Fruit fly (Drosophila melanogaster) whole organism, prepupa: ENCODE data around the gene CG17732.

Experiments used
- Blimp-1 ChIP-seq: fragments of 200-800 bp; sonication (Bioruptor generic); optimal IDR thresholded peaks from 3 replicates; lab custom pipeline; 2017; ENCODE audit warnings: missing biosample characterization, missing genetic modification characterization, mild to moderate bottlenecking, moderate library complexity, missing genetic modification reagents
- CG10631 ChIP-seq: fragments of 200-800 bp; sonication (Bioruptor generic); optimal IDR thresholded peaks from 2 replicates; lab custom pipeline; 2016; ENCODE audit warnings: missing biosample characterization, missing genetic modification characterization
- CG10669 ChIP-seq: fragments of 200-800 bp; sonication (Bioruptor generic); optimal IDR thresholded peaks from 3 replicates; lab custom pipeline; 2018; ENCODE audit warnings: missing biosample characterization, mild to moderate bottlenecking, missing genetic modification characterization, moderate library complexity
- CG11902 ChIP-seq: fragments of 200-800 bp; sonication (Bioruptor generic); optimal IDR thresholded peaks from 3 replicates; lab custom pipeline; 2016; ENCODE audit warnings: missing biosample characterization, missing genetic modification characterization
- CG15336 ChIP-seq: fragments of 200-800 bp; sonication (Bioruptor generic); IDR thresholded peaks from 2 replicates; pipeline ENCODE4 v1.3.6; 2022; ENCODE audit warnings: missing biosample characterization, missing genetic modification characterization
- CG1621 ChIP-seq: fragments of 200-800 bp; sonication (Bioruptor generic); optimal IDR thresholded peaks from 3 replicates; lab custom pipeline; 2018; ENCODE audit warnings: missing biosample characterization, mild to moderate bottlenecking, missing genetic modification characterization
- CG16779 ChIP-seq: fragments of 200-800 bp; sonication (Bioruptor generic); optimal IDR thresholded peaks from 3 replicates; lab custom pipeline; 2017; ENCODE audit warnings: missing biosample characterization, mild to moderate bottlenecking, missing genetic modification characterization
- CG31627 ChIP-seq: fragments of 200-800 bp; sonication (Bioruptor generic); optimal IDR thresholded peaks from 3 replicates; lab custom pipeline; 2016; ENCODE audit warnings: missing biosample characterization, missing genetic modification characterization
- CG32006 ChIP-seq: fragments of 200-800 bp; sonication (Bioruptor generic); optimal IDR thresholded peaks from 3 replicates; lab custom pipeline; 2017; ENCODE audit warnings: missing biosample characterization, mild to moderate bottlenecking, missing genetic modification characterization
- CG3919 ChIP-seq: fragments of 200-800 bp; sonication (Bioruptor generic); optimal IDR thresholded peaks from 3 replicates; lab custom pipeline; 2016; ENCODE audit warnings: missing biosample characterization, missing genetic modification characterization
- CG4318 ChIP-seq: fragments of 200-800 bp; sonication (Bioruptor generic); optimal IDR thresholded peaks from 3 replicates; lab custom pipeline; 2017; ENCODE audit warnings: missing biosample characterization, mild to moderate bottlenecking, missing genetic modification characterization
- CG6163 ChIP-seq: fragments of 200-800 bp; sonication (Bioruptor generic); IDR thresholded peaks from 3 replicates; pipeline ENCODE4 v1.3.6; 2022; ENCODE audit warnings: missing biosample characterization, missing genetic modification characterization
- CG6276 ChIP-seq: fragments of 200-800 bp; sonication (Bioruptor generic); optimal IDR thresholded peaks from 2 replicates; lab custom pipeline; 2017; ENCODE audit warnings: missing biosample characterization, mild to moderate bottlenecking, missing genetic modification characterization
- CG6808 ChIP-seq: fragments of 200-800 bp; sonication (Bioruptor generic); optimal IDR thresholded peaks from 3 replicates; lab custom pipeline; 2017; ENCODE audit warnings: missing biosample characterization, missing genetic modification characterization, mild to moderate bottlenecking, moderate library complexity, missing genetic modification reagents
- CG6854 ChIP-seq: fragments of 200-800 bp; sonication (Bioruptor generic); optimal IDR thresholded peaks from 2 replicates; lab custom pipeline; 2017; ENCODE audit warnings: missing biosample characterization, mild to moderate bottlenecking, missing genetic modification characterization
- CG8119 ChIP-seq: fragments of 200-800 bp; sonication (Bioruptor generic); IDR thresholded peaks from 3 replicates; pipeline ENCODE4 v1.3.6; 2022; ENCODE audit warnings: missing biosample characterization, missing genetic modification characterization
- CG8319 ChIP-seq: fragments of 200-800 bp; sonication (Bioruptor generic); optimal IDR thresholded peaks from 3 replicates; lab custom pipeline; 2016; ENCODE audit warnings: missing biosample characterization, missing genetic modification characterization
- CG8632 ChIP-seq: fragments of 200-800 bp; sonication (Bioruptor generic); optimal IDR thresholded peaks from 3 replicates; lab custom pipeline; 2016; ENCODE audit warnings: missing biosample characterization, missing genetic modification characterization
- CG9139 ChIP-seq: fragments of 200-800 bp; sonication (Bioruptor generic); optimal IDR thresholded peaks from 3 replicates; lab custom pipeline; 2017; ENCODE audit warnings: missing biosample characterization, mild to moderate bottlenecking, missing genetic modification characterization
- Ets21C ChIP-seq: fragments of 200-800 bp; sonication (Bioruptor generic); optimal IDR thresholded peaks from 3 replicates; lab custom pipeline; 2016; ENCODE audit warnings: missing biosample characterization, missing genetic modification characterization
- Ets96B ChIP-seq: fragments of 200-800 bp; optimal IDR thresholded peaks from 2 replicates; lab custom pipeline; 2019; ENCODE audit warnings: missing biosample characterization, mild to moderate bottlenecking, missing genetic modification characterization, moderate library complexity
- Gug ChIP-seq: fragments of 200-800 bp; sonication (Bioruptor generic); IDR thresholded peaks from 2 replicates; pipeline ENCODE4 v1.3.6; 2022; ENCODE audit warnings: missing biosample characterization, missing genetic modification characterization
- Hr39 ChIP-seq: fragments of 200-800 bp; sonication (Bioruptor generic); optimal IDR thresholded peaks from 2 replicates; lab custom pipeline; 2016; ENCODE audit warnings: missing biosample characterization, missing genetic modification characterization
- Hr4 ChIP-seq: fragments of 200-800 bp; sonication (Bioruptor generic); optimal IDR thresholded peaks from 3 replicates; lab custom pipeline; 2016; ENCODE audit warnings: missing biosample characterization, missing genetic modification characterization
- Lpt ChIP-seq: fragments of 200-800 bp; sonication (Bioruptor generic); optimal IDR thresholded peaks from 3 replicates; lab custom pipeline; 2016; ENCODE audit warnings: missing biosample characterization, missing genetic modification characterization
- Met ChIP-seq: fragments of 200-800 bp; sonication (Bioruptor generic); optimal IDR thresholded peaks from 3 replicates; lab custom pipeline; 2016; ENCODE audit warnings: missing biosample characterization, missing genetic modification characterization
- OdsH ChIP-seq: fragments of 200-800 bp; sonication (Bioruptor generic); optimal IDR thresholded peaks from 3 replicates; lab custom pipeline; 2016; ENCODE audit warnings: missing biosample characterization, missing genetic modification characterization
- Sox102F ChIP-seq: fragments of 200-800 bp; sonication (Bioruptor generic); optimal IDR thresholded peaks from 2 replicates; lab custom pipeline; 2016; ENCODE audit warnings: missing biosample characterization, mild to moderate bottlenecking, missing genetic modification characterization
- acj6 ChIP-seq: fragments of 200-800 bp; sonication (Bioruptor generic); optimal IDR thresholded peaks from 3 replicates; lab custom pipeline; 2016; ENCODE audit warnings: missing biosample characterization, missing genetic modification characterization
- cyc ChIP-seq: fragments of 200-800 bp; sonication (Bioruptor generic); optimal IDR thresholded peaks from 3 replicates; lab custom pipeline; 2016; ENCODE audit warnings: missing biosample characterization, missing genetic modification characterization
- dac ChIP-seq: fragments of 200-800 bp; sonication (Bioruptor generic); optimal IDR thresholded peaks from 2 replicates; lab custom pipeline; 2017; ENCODE audit warnings: missing biosample characterization, mild to moderate bottlenecking, missing genetic modification characterization
- dsx ChIP-seq: fragments of 200-800 bp; optimal IDR thresholded peaks from 3 replicates; lab custom pipeline; 2019; ENCODE audit warnings: missing biosample characterization, mild to moderate bottlenecking, missing genetic modification characterization, moderate library complexity; ENCODE audit not compliant: poor library complexity, severe bottlenecking
- esn ChIP-seq: fragments of 200-800 bp; sonication (Bioruptor generic); optimal IDR thresholded peaks from 2 replicates; lab custom pipeline; 2016; ENCODE audit warnings: missing biosample characterization, mild to moderate bottlenecking, missing genetic modification characterization, moderate library complexity
- fd59A ChIP-seq: fragments of 200-800 bp; sonication (Bioruptor generic); optimal IDR thresholded peaks from 2 replicates; lab custom pipeline; 2017; ENCODE audit warnings: missing biosample characterization, mild to moderate bottlenecking, missing genetic modification characterization, missing genetic modification reagents
- fd85E ChIP-seq: fragments of 200-800 bp; sonication (Bioruptor generic); optimal IDR thresholded peaks from 3 replicates; lab custom pipeline; 2016; ENCODE audit warnings: missing biosample characterization, missing genetic modification characterization
- lz ChIP-seq: fragments of 200-800 bp; sonication (Bioruptor generic); optimal IDR thresholded peaks from 3 replicates; lab custom pipeline; 2016; ENCODE audit warnings: missing biosample characterization, missing genetic modification characterization
- pdm3 ChIP-seq: fragments of 200-800 bp; sonication (Bioruptor generic); optimal IDR thresholded peaks from 3 replicates; lab custom pipeline; 2016; ENCODE audit warnings: missing biosample characterization, missing genetic modification characterization
- spab ChIP-seq: fragments of 200-800 bp; sonication (Bioruptor generic); optimal IDR thresholded peaks from 2 replicates; lab custom pipeline; 2017; ENCODE audit warnings: missing biosample characterization, mild to moderate bottlenecking, missing genetic modification characterization, missing genetic modification reagents
- svp ChIP-seq: fragments of 200-800 bp; sonication (Bioruptor generic); peaks from one replicate; lab custom pipeline; 2016; ENCODE audit warnings: missing biosample characterization, missing genetic modification characterization
- topi ChIP-seq: fragments of 200-800 bp; sonication (Bioruptor generic); optimal IDR thresholded peaks from 3 replicates; lab custom pipeline; 2016; ENCODE audit warnings: missing biosample characterization, missing genetic modification characterization
- vri ChIP-seq: fragments of 200-800 bp; sonication (Bioruptor generic); optimal IDR thresholded peaks from 3 replicates; lab custom pipeline; 2016; ENCODE audit warnings: missing biosample characterization, mild to moderate bottlenecking, missing genetic modification characterization

CG17732 gene

DNA sequence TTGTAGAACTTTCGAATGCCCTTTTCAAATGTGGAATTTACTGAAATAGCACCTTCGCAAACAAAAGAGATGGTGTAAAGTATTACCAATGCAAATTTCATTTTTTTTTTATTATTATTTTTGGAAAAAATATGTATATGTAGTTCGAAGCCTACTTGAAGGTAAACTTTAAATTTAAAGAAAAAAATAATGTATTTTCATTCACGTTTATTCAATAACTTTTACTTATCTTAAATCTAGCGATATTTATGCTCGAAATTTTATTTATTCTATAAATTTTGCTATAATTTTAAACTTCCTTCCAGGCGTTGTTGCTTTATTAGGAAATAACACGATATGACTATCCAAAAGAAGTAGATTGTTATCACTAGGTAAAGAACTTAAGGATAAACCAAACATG lies 28.8 kb upstream of the CG17732 start, which contains the start of gene CG33710:
TSS of gene CG33710 (minus strand) at position 101 of the 400 bp plus-strand sequence.
- TF ChIP-seq Ets21C (GFP tag; lab: Kevin White, UChicago) (no peak), Hr4 (no peak), CG9139 (GFP tag; lab: Kevin White, UChicago) (no peak), svp (GFP tag; lab: Kevin White, UChicago) (no peak), CG6163 (GFP tag; lab: Robert Waterston, UW) (no peak), Ets96B (tag; lab: Kevin White, UChicago) (no peak), dsx (GFP tag; lab: Kevin White, UChicago) (no peak), Blimp-1 (GFP tag; lab: Kevin White, UChicago) (no peak), CG6854 (GFP tag; lab: Kevin White, UChicago) (no peak)

DNA sequence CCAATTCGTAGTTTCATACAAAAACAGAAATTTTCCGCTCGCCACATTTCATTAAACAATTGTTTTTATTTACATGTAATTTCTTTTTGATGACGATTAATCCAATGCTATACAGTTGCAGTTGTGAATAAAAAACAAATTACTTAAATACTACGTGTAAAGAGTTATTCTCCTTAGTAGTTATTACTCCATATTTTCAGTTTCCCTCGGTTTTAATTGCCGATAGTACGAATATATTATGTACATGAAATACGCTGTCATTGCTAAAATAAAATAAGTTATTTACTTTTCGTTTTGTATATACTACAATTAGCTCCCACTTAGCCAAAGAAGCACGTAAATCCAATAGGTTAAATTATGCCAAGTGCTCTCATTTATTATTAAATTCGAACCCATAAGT lies 27.9 kb upstream of the CG17732 start, which contains the start of gene CG42655:
TSS of gene CG42655 (minus strand) at position 101 of the 400 bp plus-strand sequence.
- TF ChIP-seq CG6854 (GFP tag; lab: Kevin White, UChicago) (no peak), CG3919 (GFP tag; lab: Kevin White, UChicago) (no peak), Sox102F (GFP tag; lab: Kevin White, UChicago) (no peak), lz (GFP tag; lab: Kevin White, UChicago) (no peak), CG8632 (no peak), CG4318 (no peak), pdm3 (GFP tag; lab: Kevin White, UChicago) (no peak), fd59A (no peak), Hr39 (GFP tag; lab: Kevin White, UChicago) (no peak), cyc (GFP tag; lab: Kevin White, UChicago) (no peak), topi (GFP tag; lab: Kevin White, UChicago) (no peak), OdsH (GFP tag; lab: Kevin White, UChicago) (no peak), Blimp-1 (GFP tag; lab: Kevin White, UChicago) (no peak)

DNA sequence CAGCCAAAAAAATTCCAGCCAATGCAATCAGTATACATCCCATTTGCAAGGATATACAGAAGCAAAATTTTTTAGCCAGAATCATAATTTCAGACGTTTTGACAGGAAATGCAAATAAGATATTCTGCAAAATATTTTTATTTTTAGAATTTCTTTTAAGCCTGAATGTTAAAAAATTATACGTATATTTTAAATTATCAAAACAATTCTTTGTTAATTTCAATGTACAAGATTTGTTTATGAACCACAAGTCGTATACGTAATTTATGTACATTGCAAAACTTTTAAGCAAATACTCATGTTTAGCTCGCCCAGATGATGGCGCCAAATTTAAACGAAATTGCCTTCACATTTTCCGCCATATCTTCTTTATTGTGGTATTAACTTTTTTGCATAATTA lies 27.1 kb upstream of the CG17732 start, which contains the start of gene CG42654:
TSS of gene CG42654 (minus strand) at position 101 of the 400 bp plus-strand sequence.
- no peak for TF ChIP-seq dsx (GFP tag; lab: Kevin White, UChicago)
- TF ChIP-seq CG11902 (GFP tag; lab: Kevin White, UChicago) = no peak
- TF ChIP-seq Hr4 = no peak
- no peak for TF ChIP-seq acj6
- TF ChIP-seq CG3919 (GFP tag; lab: Kevin White, UChicago) = no peak
- TF ChIP-seq CG8319 (GFP tag; lab: Kevin White, UChicago) = no peak
- no peak for TF ChIP-seq cyc (GFP tag; lab: Kevin White, UChicago)
- no peak for TF ChIP-seq vri (GFP tag; lab: Kevin White, UChicago)
- no peak for TF ChIP-seq fd85E
- no peak for TF ChIP-seq CG8119 (GFP tag; lab: Robert Waterston, UW)

DNA sequence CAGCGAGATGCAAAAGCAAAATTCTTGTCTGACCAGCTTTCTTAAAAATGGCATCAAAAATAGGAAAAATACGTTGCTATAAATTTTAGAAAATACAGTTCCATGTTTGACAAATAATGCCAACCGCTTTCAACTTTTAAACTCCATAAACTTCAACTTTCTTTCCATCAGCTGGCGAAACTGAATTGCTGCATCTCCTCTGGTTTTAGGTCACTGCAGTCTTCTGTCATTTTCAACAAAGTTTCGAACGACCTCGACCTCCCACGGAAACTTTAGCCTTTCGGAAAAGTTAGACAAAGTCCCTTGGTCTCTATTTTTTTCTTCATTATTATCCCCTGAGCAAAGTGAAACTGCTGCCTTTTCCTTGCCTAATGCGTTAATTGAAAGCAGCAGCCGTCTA lies 25.8 kb upstream of the CG17732 start, which contains the start of gene CG42263:
TSS of gene CG42263 (minus strand) at position 101 of the 400 bp plus-strand sequence.
- TF ChIP-seq CG6276 (GFP tag; lab: Kevin White, UChicago) = no peak
- no peak for TF ChIP-seq CG1621 (tag; lab: Kevin White, UChicago)
- no peak for TF ChIP-seq fd59A
- no peak for TF ChIP-seq pdm3 (GFP tag; lab: Kevin White, UChicago)
- no peak for TF ChIP-seq CG10669 (GFP tag; lab: Kevin White, UChicago)

DNA sequence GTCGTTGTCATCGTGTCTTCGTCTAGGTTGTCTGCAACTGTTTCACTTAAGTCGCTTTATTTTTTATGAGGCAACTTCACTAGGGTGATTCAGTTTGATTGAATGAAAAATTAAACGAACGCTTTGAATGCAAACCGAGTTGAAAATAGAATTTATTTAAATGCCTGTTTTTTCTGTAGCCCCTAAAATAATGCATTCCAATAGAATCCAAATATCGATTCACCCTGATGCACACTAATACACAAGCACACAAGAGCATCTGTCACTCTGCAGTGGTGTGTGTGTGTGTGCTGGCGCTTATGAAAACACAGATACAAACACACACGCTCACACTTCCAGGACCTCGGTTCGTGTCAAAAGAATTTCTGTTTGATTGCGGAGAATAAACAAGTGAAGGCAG lies 19.7 kb upstream of the CG17732 start:
- TF ChIP-seq CG3919 (GFP tag; lab: Kevin White, UChicago) = no peak
- TF ChIP-seq Gug (GFP tag; lab: Robert Waterston, UW) = no peak
- TF ChIP-seq esn (GFP tag; lab: Kevin White, UChicago) = no peak
- TF ChIP-seq CG8632 = peak; percentile 28
- peak; percentile 39 for TF ChIP-seq Hr4
- no peak for TF ChIP-seq topi (GFP tag; lab: Kevin White, UChicago)
- no peak for TF ChIP-seq Lpt
- TF ChIP-seq CG10631 (GFP tag; lab: Kevin White, UChicago) = peak; percentile 36
- peak; percentile 12 for TF ChIP-seq OdsH (GFP tag; lab: Kevin White, UChicago)
- peak; percentile 41 for TF ChIP-seq svp (GFP tag; lab: Kevin White, UChicago)
- TF ChIP-seq CG15336 (GFP tag; lab: Robert Waterston, UW) = no peak
- no peak for TF ChIP-seq CG4318
- TF ChIP-seq fd85E = no peak
- TF ChIP-seq CG31627 (GFP tag; lab: Kevin White, UChicago) = peak; percentile 1
- peak; percentile 40 for TF ChIP-seq spab (GFP tag; lab: Kevin White, UChicago)
- TF ChIP-seq CG16779 (tag; lab: Kevin White, UChicago) = peak; percentile 8
- TF ChIP-seq Ets96B (tag; lab: Kevin White, UChicago) = peak; percentile 51
- peak; percentile 25 for TF ChIP-seq CG32006 (GFP tag; lab: Kevin White, UChicago)
- TF ChIP-seq pdm3 (GFP tag; lab: Kevin White, UChicago) = peak; percentile 39
- TF ChIP-seq dac (GFP tag; lab: Kevin White, UChicago) = no peak
- TF ChIP-seq Met = peak; percentile 23
- no peak for TF ChIP-seq Ets21C (GFP tag; lab: Kevin White, UChicago)
- TF ChIP-seq CG9139 (GFP tag; lab: Kevin White, UChicago) = peak; percentile 6
- TF ChIP-seq CG6808 (GFP tag; lab: Kevin White, UChicago) = peak; percentile 2
